Worm (Caenorhabditis elegans) whole organism, L3 larva: ENCODE results near the gene Y110A2AR.1.

ENCODE experiments used
- eor-1 ChIP-seq, 2 experiments: fragments of 150-350 bp; optimal IDR thresholded peaks; 2 replicates each; lab custom pipeline; 2014 to 2018; ENCODE audit warnings: missing biosample characterization in 2 of 2, missing genetic modification characterization in 2 of 2
- jun-1 ChIP-seq: fragments of 150-350 bp; optimal IDR thresholded peaks from 2 replicates; lab custom pipeline; 2014; ENCODE audit warnings: missing biosample characterization, missing genetic modification reagents, missing genetic modification characterization
- nhr-25 ChIP-seq: sonication (generic microtip); optimal IDR thresholded peaks from 2 replicates; lab custom pipeline; 2017; ENCODE audit warnings: missing biosample characterization, missing genetic modification characterization

- TF ChIP-seq nhr-25 (tag; lab: Kevin White, UChicago) (no peak), eor-1 (tag; optimal IDR thresholded peaks at IDR 0.05; lab: Kevin White, UChicago) (no peak), jun-1 (tag; lab: Kevin White, UChicago) (no peak)
Observed at ce11 chrII:2937852-2938251, 18.3 kb downstream of the Y110A2AR.1 start, which contains the start of gene irld-65.
